Worm (Caenorhabditis elegans) whole organism, midembryonic: ENCODE data around the gene skr-21.

Experiments used
- T22C8.4 ChIP-seq: fragments of 200-800 bp; sonication (Bioruptor generic); IDR thresholded peaks from 2 replicates; pipeline ENCODE4 v1.3.6; 2022; ENCODE audit warnings: missing genetic modification characterization, missing compliant biosample characterization
- cog-1 ChIP-seq: sonication (generic microtip); optimal IDR thresholded peaks from 2 replicates; lab custom pipeline; 2016; ENCODE audit warnings: missing genetic modification characterization, missing compliant biosample characterization
- flt-1 ChIP-seq: fragments of 200-800 bp; sonication (Bioruptor generic); IDR thresholded peaks from 2 replicates; pipeline ENCODE4 v1.3.6; 2022; ENCODE audit warnings: missing genetic modification characterization, missing compliant biosample characterization
- klf-2 ChIP-seq: fragments of 200-800 bp; sonication (Bioruptor generic); conservative IDR thresholded peaks from 2 replicates; pipeline ENCODE4 v1.3.6; 2022; ENCODE audit warnings: missing genetic modification reagents, missing genetic modification characterization, missing compliant biosample characterization
- med-1 ChIP-seq: sonication (generic microtip); optimal IDR thresholded peaks from 2 replicates; lab custom pipeline; 2017; ENCODE audit warnings: missing genetic modification characterization, mild to moderate bottlenecking, missing compliant biosample characterization, antibody characterized with exemption, missing genetic modification reagents; ENCODE audit not compliant: insufficient read depth
- ref-1 ChIP-seq: fragments of 200-800 bp; sonication (Bioruptor generic); conservative IDR thresholded peaks from 2 replicates; pipeline ENCODE4 v1.3.6; 2022; ENCODE audit warnings: missing genetic modification reagents, missing genetic modification characterization, missing compliant biosample characterization
- tab-1 ChIP-seq: fragments of 200-800 bp; sonication (Bioruptor generic); IDR thresholded peaks from 2 replicates; pipeline ENCODE4 v1.3.6; 2022; ENCODE audit warnings: missing genetic modification characterization, missing compliant biosample characterization
- ztf-23 ChIP-seq: fragments of 200-800 bp; sonication (Bioruptor generic); IDR thresholded peaks from 2 replicates; pipeline ENCODE4 v1.3.6; 2022; ENCODE audit warnings: missing genetic modification reagents, missing genetic modification characterization, missing compliant biosample characterization
- ztf-29 ChIP-seq: fragments of 200-800 bp; sonication (Bioruptor generic); IDR thresholded peaks from 2 replicates; pipeline ENCODE4 v1.3.6; 2022; ENCODE audit warnings: missing genetic modification reagents, missing genetic modification characterization, missing compliant biosample characterization

Gene skr-21

DNA sequence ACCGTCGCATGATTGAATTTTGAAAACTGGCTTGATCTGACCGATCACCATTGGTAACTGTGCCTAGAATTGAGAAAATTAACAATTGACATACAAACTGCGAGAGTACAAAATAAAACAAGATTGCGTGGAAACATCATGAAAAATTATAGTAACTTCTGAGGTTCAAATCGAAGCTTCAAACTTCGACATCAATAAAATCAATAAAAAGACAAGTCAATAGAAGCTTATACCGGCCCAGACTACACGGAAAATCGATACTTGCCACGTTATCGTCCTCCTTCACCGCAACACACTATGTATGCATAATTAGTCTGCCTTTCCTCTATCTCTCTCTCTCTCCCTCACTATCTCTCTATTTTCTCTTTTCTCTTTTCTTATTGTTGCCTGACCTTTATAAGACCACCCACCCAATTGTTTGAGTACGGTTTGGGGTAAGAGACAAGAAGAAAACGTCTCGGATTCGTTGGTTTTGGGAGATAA is at the start of gene skr-21:
Gene skr-21, minus strand, starts transcription at position 51 of the 483 bp plus-strand sequence.
- TF ChIP-seq med-1 (GFP tag; lab: Kevin White, UChicago) (no peak), klf-2 (GFP tag; lab: Robert Waterston, UW) (no peak), cog-1 (tag; lab: Kevin White, UChicago) (peak; percentile 35), T22C8.4 (peak; percentile 87)

ce11 chrX:13274102-13274501 is 47.6 kb upstream of the skr-21 start, which contains the start of gene cyp-14A3:
cyp-14A3 (minus strand) TSS chrX:13274202.
- TF ChIP-seq ztf-23 (no peak), ref-1 (GFP tag; lab: Robert Waterston, UW) (no peak), klf-2 (GFP tag; lab: Robert Waterston, UW) (no peak), cog-1 (tag; lab: Kevin White, UChicago) (no peak), flt-1 (GFP tag; lab: Robert Waterston, UW) (no peak), tab-1 (GFP tag; lab: Robert Waterston, UW) (no peak)

- TF ChIP-seq ztf-29 (GFP tag; lab: Robert Waterston, UW) (no peak), ref-1 (GFP tag; lab: Robert Waterston, UW) (no peak), klf-2 (GFP tag; lab: Robert Waterston, UW) (no peak), cog-1 (tag; lab: Kevin White, UChicago) (no peak), med-1 (GFP tag; lab: Kevin White, UChicago) (no peak), flt-1 (GFP tag; lab: Robert Waterston, UW) (no peak), T22C8.4 (no peak), ztf-23 (no peak), tab-1 (GFP tag; lab: Robert Waterston, UW) (no peak)
Measured at ce11 chrX:13269586-13269985, 43.1 kb upstream of the skr-21 start, which contains the start of gene cyp-14A2. cyp-14A2 (minus strand) TSS chrX:13269686.

DNA sequence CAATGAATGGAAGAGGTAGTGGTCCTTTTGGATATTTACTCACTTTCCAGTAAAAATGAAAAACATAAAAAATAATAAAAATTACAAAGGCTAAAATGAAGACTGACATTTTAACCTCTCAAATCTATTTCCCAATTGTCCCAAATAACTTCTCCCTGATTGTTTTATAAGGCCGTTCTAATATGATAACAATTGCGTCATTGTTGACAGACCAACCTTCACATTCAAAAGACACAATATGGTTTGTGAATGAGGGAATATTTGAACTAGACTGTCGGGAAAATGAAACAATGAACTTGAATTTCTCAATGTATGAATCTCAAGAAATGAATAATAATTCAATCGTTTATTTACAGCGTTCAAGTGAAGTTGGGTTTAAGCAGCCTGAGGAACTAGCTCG is 40.8 kb upstream of the skr-21 start, which contains the start of gene cyp-14A1:
Gene cyp-14A1, minus strand, starts transcription at position 126 of the 400 bp plus-strand sequence.
- TF ChIP-seq ref-1 (GFP tag; lab: Robert Waterston, UW), result no peak

ce11 chrX:13264550-13264949 is 38.1 kb upstream of the skr-21 start:
- TF ChIP-seq klf-2 (GFP tag; lab: Robert Waterston, UW) (peak; percentile 90), cog-1 (tag; lab: Kevin White, UChicago) (peak; percentile 44), flt-1 (GFP tag; lab: Robert Waterston, UW) (peak; percentile 92), med-1 (GFP tag; lab: Kevin White, UChicago) (peak; percentile 28), ztf-23 (peak; percentile 94), tab-1 (GFP tag; lab: Robert Waterston, UW) (peak; percentile 92), ztf-29 (GFP tag; lab: Robert Waterston, UW) (peak; percentile 88), T22C8.4 (peak; percentile 89), ref-1 (GFP tag; lab: Robert Waterston, UW) (peak; percentile 77)

DNA sequence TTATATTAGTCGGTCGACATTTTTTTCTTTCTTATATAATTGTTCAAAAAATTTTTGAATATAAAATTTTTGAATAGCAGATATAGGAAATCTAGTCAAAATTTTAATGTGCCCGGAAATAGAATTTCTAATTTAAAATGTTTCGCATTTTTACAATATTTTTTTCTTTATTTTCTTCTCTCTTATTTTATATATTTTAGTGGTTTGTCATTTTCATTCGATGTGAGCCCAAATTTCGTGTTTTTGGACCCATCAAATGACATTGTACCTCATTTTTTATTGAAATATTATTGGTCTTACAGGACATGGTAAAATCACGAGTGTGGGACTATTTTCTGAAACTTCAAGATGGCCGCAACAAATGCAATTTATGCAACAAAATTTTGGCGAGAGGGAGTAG is 35.7 kb upstream of the skr-21 start, which contains the start of gene K09A11.1:
Gene K09A11.1, plus strand, starts transcription at position 301 of the 400 bp plus-strand sequence.
- TF ChIP-seq ztf-23, result no peak
- TF ChIP-seq tab-1 (GFP tag; lab: Robert Waterston, UW), result no peak
- no peak for TF ChIP-seq med-1 (GFP tag; lab: Kevin White, UChicago)
- no peak for TF ChIP-seq cog-1 (tag; lab: Kevin White, UChicago)
- no peak for TF ChIP-seq flt-1 (GFP tag; lab: Robert Waterston, UW)
- no peak for TF ChIP-seq T22C8.4
- TF ChIP-seq klf-2 (GFP tag; lab: Robert Waterston, UW), result no peak
- no peak for TF ChIP-seq ref-1 (GFP tag; lab: Robert Waterston, UW)

ce11 chrX:13257577-13257976 is 31.1 kb upstream of the skr-21 start, which contains the start of gene K08H2.10:
K08H2.10 (plus strand) TSS chrX:13257806.
- TF ChIP-seq ztf-29 (GFP tag; lab: Robert Waterston, UW) (no peak), klf-2 (GFP tag; lab: Robert Waterston, UW) (no peak), ref-1 (GFP tag; lab: Robert Waterston, UW) (no peak), flt-1 (GFP tag; lab: Robert Waterston, UW) (no peak), med-1 (GFP tag; lab: Kevin White, UChicago) (no peak), T22C8.4 (no peak), ztf-23 (no peak), cog-1 (tag; lab: Kevin White, UChicago) (no peak), tab-1 (GFP tag; lab: Robert Waterston, UW) (no peak)

ce11 chrX:13251914-13252434 is 25.5 kb upstream of the skr-21 start, which contains the start of gene nhr-32:
nhr-32 (plus strand) TSS chrX:13251964.
- TF ChIP-seq med-1 (GFP tag; lab: Kevin White, UChicago) (no peak), flt-1 (GFP tag; lab: Robert Waterston, UW) (no peak), tab-1 (GFP tag; lab: Robert Waterston, UW) (no peak), ztf-23 (no peak), klf-2 (GFP tag; lab: Robert Waterston, UW) (no peak), ztf-29 (GFP tag; lab: Robert Waterston, UW) (no peak), cog-1 (tag; lab: Kevin White, UChicago) (no peak), ref-1 (GFP tag; lab: Robert Waterston, UW) (no peak), T22C8.4 (no peak)

DNA sequence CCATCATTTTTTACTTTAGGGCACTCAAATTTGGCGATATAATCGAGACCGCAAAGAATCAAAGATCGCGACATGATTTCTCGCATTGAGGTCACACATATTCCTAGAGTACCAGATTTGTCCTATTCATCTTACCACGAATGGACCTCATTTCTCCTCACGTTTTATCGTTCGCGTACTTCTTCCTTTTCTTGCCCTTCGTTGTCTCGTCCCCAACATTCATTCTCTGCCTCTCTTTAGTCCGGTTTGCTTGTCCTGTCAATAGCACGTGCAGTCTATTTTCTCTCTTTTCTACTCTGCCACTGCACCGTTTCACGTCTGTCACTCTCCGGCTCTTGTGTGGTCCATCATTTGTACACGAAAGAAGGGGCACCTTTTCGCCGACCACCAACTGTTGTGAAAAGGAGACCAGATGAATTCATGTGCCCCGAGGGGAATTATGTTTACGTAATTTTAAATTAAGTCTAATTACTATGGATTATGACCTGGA is 24.9 kb upstream of the skr-21 start:
- TF ChIP-seq med-1 (GFP tag; lab: Kevin White, UChicago), result no peak
- peak; percentile 30 for TF ChIP-seq cog-1 (tag; lab: Kevin White, UChicago)
- 0 out of 2 replicates have a peak, but pooled peaks have one; percentile 51 for TF ChIP-seq flt-1 (GFP tag; lab: Robert Waterston, UW)
